Fruit fly (Drosophila melanogaster): ENCODE results near the gene Rpt3R.

Rpt3R gene

DNA sequence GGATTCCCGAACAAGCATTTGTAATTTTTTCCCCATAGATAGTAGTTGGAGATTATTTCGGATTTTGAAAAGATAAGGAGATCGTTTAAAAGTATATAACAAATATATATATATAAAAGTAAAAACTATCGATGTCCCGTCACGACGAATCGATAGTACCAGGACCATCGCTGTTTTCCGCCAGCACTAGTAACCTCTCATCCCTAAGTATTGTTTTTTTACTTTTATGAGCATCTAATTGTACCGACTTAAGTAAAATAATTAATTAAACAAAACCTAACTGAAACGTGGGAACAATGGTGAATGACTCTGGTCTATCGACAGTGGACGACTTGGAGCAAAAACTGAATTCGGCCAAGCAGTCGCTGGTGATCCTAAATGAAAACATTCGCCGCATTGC is 15.6 kb downstream of the Rpt3R start, which contains the start of gene Pnn (continued):
- TF ChIP-seq CG12155 (GFP tag; optimal IDR thresholded peaks at IDR 0.05) (no peak), sug (tag; optimal IDR thresholded peaks at IDR 0.05) (peak; percentile 10), CG17361 (GFP tag; IDR thresholded peaks at IDR 0.05) (no peak), dati (GFP tag; IDR thresholded peaks at IDR 0.05) (no peak), pan (optimal IDR thresholded peaks at IDR 0.05) (no peak), pan (GFP tag; optimal IDR thresholded peaks at IDR 0.05 in 1 of 2, IDR thresholded peaks at IDR 0.05 in 1 of 2) (no peak), ci (GFP tag; IDR thresholded peaks at IDR 0.05) (no peak), NfI (GFP tag; optimal IDR thresholded peaks at IDR 0.05) (no peak), repo (GFP tag; optimal IDR thresholded peaks at IDR 0.05) (no peak), hb (GFP tag; IDR thresholded peaks at IDR 0.05; ENCODE audit: partially characterized antibody) (peak; percentile 86), CG4404 (GFP tag; IDR thresholded peaks at IDR 0.05) (no peak), nerfin-2 (GFP tag; IDR thresholded peaks at IDR 0.05; ENCODE audit: partially characterized antibody) (peak; percentile 69), zfh1 (GFP tag; IDR thresholded peaks at IDR 0.05) (no peak), Dip2 (GFP tag; IDR thresholded peaks at IDR 0.05) (no peak), dan (GFP tag; IDR thresholded peaks at IDR 0.05) (no peak), dpn (GFP tag; optimal IDR thresholded peaks at IDR 0.05) (no peak), CG8089 (GFP tag; optimal IDR thresholded peaks at IDR 0.05) (no peak), lilli (GFP tag; optimal IDR thresholded peaks at IDR 0.05) (no peak), Doc3 (GFP tag; IDR thresholded peaks at IDR 0.05; ENCODE audit: partially characterized antibody) (peak; percentile 86), E2f1 (GFP tag; IDR thresholded peaks at IDR 0.05) (no peak), CG8359 (GFP tag; optimal IDR thresholded peaks at IDR 0.05; ENCODE audit: borderline replicate concordance) (no peak), tll (GFP tag; optimal IDR thresholded peaks at IDR 0.05) (no peak), so (GFP tag; IDR thresholded peaks at IDR 0.05) (no peak), kni (GFP tag; optimal IDR thresholded peaks at IDR 0.05) (no peak), sisA (GFP tag; IDR thresholded peaks at IDR 0.05) (no peak), CG2875 (GFP tag; optimal IDR thresholded peaks at IDR 0.05) (no peak), CG34224 (GFP tag; IDR thresholded peaks at IDR 0.05; ENCODE audit: partially characterized antibody) (peak; percentile 88), Dbx (GFP tag; IDR thresholded peaks at IDR 0.05) (no peak), CkIIα-i1 (GFP tag; IDR thresholded peaks at IDR 0.05) (no peak), dm (GFP tag; optimal IDR thresholded peaks at IDR 0.05) (no peak), bcd (GFP tag; optimal IDR thresholded peaks at IDR 0.05) (no peak), rib (GFP tag; IDR thresholded peaks at IDR 0.05) (no peak), TFAM (GFP tag; optimal IDR thresholded peaks at IDR 0.05) (no peak), mld (GFP tag; IDR thresholded peaks at IDR 0.05; ENCODE audit: partially characterized antibody) (peak; percentile 68; the same call in 1 of the 3 replicates), Hmr (GFP tag; optimal IDR thresholded peaks at IDR 0.05) (no peak), CG16779 (GFP tag; IDR thresholded peaks at IDR 0.05) (no peak), CG8290 (GFP tag; optimal IDR thresholded peaks at IDR 0.05) (no peak), CG8290 (tag; optimal IDR thresholded peaks at IDR 0.05) (no peak), Gsc (GFP tag; IDR thresholded peaks at IDR 0.05) (no peak), sob (GFP tag; IDR thresholded peaks at IDR 0.05) (no peak), Med (GFP tag) (peak; percentile 56), seq (GFP tag; IDR thresholded peaks at IDR 0.05) (no peak), tx (GFP tag; optimal IDR thresholded peaks at IDR 0.05) (no peak), inv (GFP tag; IDR thresholded peaks at IDR 0.05; ENCODE audit: partially characterized antibody) (peak; percentile 86), Taf1 (GFP tag; IDR thresholded peaks at IDR 0.05) (no peak), HHEX (GFP tag; optimal IDR thresholded peaks at IDR 0.05) (no peak), Sry-β (GFP tag; optimal IDR thresholded peaks at IDR 0.05) (peak; percentile 48), cg (GFP tag; optimal IDR thresholded peaks at IDR 0.05) (no peak), CG13123 (GFP tag; optimal IDR thresholded peaks at IDR 0.05) (no peak), CG11085 (GFP tag; IDR thresholded peaks at IDR 0.05) (no peak), pzg (GFP tag; optimal IDR thresholded peaks at IDR 0.05) (peak; percentile 53), CG4617 (GFP tag; optimal IDR thresholded peaks at IDR 0.05; ENCODE audit: borderline replicate concordance) (peak; percentile 77)
